Fruit fly (Drosophila melanogaster): ENCODE data around the gene ATPsynCF6.
A peak's percentile ranks its signal among the peaks of the same experiment; 100 is the strongest.

Gene ATPsynCF6

DNA sequence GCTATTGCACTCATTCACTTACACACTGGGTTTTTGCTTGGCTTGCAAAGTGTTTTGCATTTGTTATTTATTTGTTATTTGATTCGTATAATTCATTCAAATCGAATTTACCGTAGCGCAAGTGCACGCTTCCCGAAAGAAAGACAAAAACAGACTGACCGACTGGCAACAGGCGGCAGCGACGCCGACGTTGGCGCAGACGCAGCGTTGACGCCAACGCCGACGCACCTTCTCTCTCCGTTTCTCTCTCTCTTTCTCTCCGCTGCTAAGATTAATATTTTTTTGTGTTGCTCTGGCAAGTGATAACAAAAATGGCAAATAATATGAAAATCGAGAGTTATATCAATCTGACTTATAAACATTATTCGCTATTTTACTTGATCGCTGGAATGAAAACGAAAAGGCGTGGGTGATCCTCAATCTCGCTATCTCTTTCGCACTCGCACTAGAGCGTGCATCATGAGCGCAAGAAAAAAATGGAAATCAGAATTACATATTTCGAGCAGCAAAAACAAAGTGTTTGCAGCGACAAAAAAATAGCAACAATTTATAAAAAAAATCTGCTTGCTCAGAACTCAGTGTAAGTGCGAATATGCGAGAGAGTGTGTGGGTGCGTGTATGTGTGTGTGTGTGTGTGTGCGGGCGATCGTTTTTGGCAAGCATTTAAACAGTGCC, 9.7 kb downstream of the ATPsynCF6 start, which contains the start of gene pnt (continued):
- TF ChIP-seq so (GFP tag; IDR thresholded peaks at IDR 0.05) (no peak), schlank (tag; optimal IDR thresholded peaks at IDR 0.05) (no peak), CG17829 (tag; optimal IDR thresholded peaks at IDR 0.05) (no peak), CG12391 (tag; optimal IDR thresholded peaks at IDR 0.05) (no peak), Dip3 (GFP tag; optimal IDR thresholded peaks at IDR 0.05) (no peak), h (optimal IDR thresholded peaks at IDR 0.05) (no peak), CG11560 (tag; IDR thresholded peaks at IDR 0.05) (no peak), CG10321 (GFP tag; IDR thresholded peaks at IDR 0.05) (no peak), ci (GFP tag; IDR thresholded peaks at IDR 0.05) (no peak), CG2120 (GFP tag; optimal IDR thresholded peaks at IDR 0.05) (no peak), Neu2 (GFP tag; optimal IDR thresholded peaks at IDR 0.05; ENCODE audit: borderline replicate concordance) (no peak), Jarid2 (GFP tag; optimal IDR thresholded peaks at IDR 0.05) (peak; percentile 95), chif (GFP tag; optimal IDR thresholded peaks at IDR 0.05) (no peak), dati (GFP tag; IDR thresholded peaks at IDR 0.05) (no peak), slou (GFP tag; optimal IDR thresholded peaks at IDR 0.05) (no peak), CG14050 (GFP tag; IDR thresholded peaks at IDR 0.05) (no peak), Pdp1 (GFP tag; optimal IDR thresholded peaks at IDR 0.05) (no peak), crp (GFP tag; optimal IDR thresholded peaks at IDR 0.05) (no peak), mirr (GFP tag; optimal IDR thresholded peaks at IDR 0.05) (no peak), CG13424 (tag; optimal IDR thresholded peaks at IDR 0.05) (no peak)

dm6 chr3R:23345057-23345776, 10.6 kb downstream of the ATPsynCF6 start:
- TF ChIP-seq CG9727 (GFP tag; optimal IDR thresholded peaks at IDR 0.05) (peak; percentile 80), Ets65A (GFP tag) (no peak), CG1603 (tag; optimal IDR thresholded peaks at IDR 0.05) (no peak), CG17361 (GFP tag; IDR thresholded peaks at IDR 0.05) (peak; percentile 62; the same call in 2 of the 3 replicates), Pdp1 (GFP tag; optimal IDR thresholded peaks at IDR 0.05) (peak in 1 of 2 experiments; percentile 10), D19A (tag; optimal IDR thresholded peaks at IDR 0.05) (peak; percentile 61), ATbp (GFP tag; optimal IDR thresholded peaks at IDR 0.05) (no peak), CG2678 (tag; optimal IDR thresholded peaks at IDR 0.05) (peak; percentile 43), Xbp1 (GFP tag; optimal IDR thresholded peaks at IDR 0.05) (peak; percentile 7), gem (tag; optimal IDR thresholded peaks at IDR 0.05) (peak; percentile 76), CG13894 (tag; optimal IDR thresholded peaks at IDR 0.05) (no peak), mam (GFP tag; optimal IDR thresholded peaks at IDR 0.05) (no peak), CG13424 (tag; optimal IDR thresholded peaks at IDR 0.05) (peak; percentile 37), CG15696 (tag; optimal IDR thresholded peaks at IDR 0.05) (peak; percentile 82), ara (GFP tag; IDR thresholded peaks at IDR 0.05) (peak; percentile 67), CG7271 (tag; optimal IDR thresholded peaks at IDR 0.05) (peak; percentile 55), CG14014 (GFP tag; IDR thresholded peaks at IDR 0.05) (no peak), caup (GFP tag; optimal IDR thresholded peaks at IDR 0.05; ENCODE audit: severe bottlenecking) (no peak), zfh1 (GFP tag; IDR thresholded peaks at IDR 0.05) (0 out of 3 replicates have a peak, but pooled peaks have one; percentile 35), CG4282 (GFP tag; optimal IDR thresholded peaks at IDR 0.05) (no peak), prd (optimal IDR thresholded peaks at IDR 0.05) (no peak), prd (GFP tag; IDR thresholded peaks at IDR 0.05) (peak; percentile 53; the same call in 2 of the 3 replicates), Chrac-16 (GFP tag; optimal IDR thresholded peaks at IDR 0.05) (peak; percentile 45), Kr (GFP tag; optimal IDR thresholded peaks at IDR 0.05) (peak; percentile 56), CG4424 (GFP tag; optimal IDR thresholded peaks at IDR 0.05) (peak; percentile 25), CG12769 (tag; optimal IDR thresholded peaks at IDR 0.05) (no peak), Bgb (GFP tag; IDR thresholded peaks at IDR 0.05; ENCODE audit: partially characterized antibody) (no peak), Trl (optimal IDR thresholded peaks at IDR 0.05) (peak in 1 of 2 experiments; percentile 13), Trl (GFP tag; optimal IDR thresholded peaks at IDR 0.05) (no peak), CG4854 (GFP tag; optimal IDR thresholded peaks at IDR 0.05) (peak; percentile 8)

Measured in whole organism, embryonic.